Fruit fly (Drosophila melanogaster) whole organism, embryonic: Measurements from ENCODE around the gene Agpat3.
A peak's percentile ranks its signal among the peaks of the same experiment; 100 is the strongest.

Experiments used
- Awh ChIP-seq: fragments of 200-800 bp; sonication (Bioruptor generic); IDR thresholded peaks from 2 replicates; pipeline ENCODE4, ENCODE4 v1.3.6; 2022; ENCODE audit warnings: missing biosample characterization, missing genetic modification characterization
- Blimp-1 ChIP-seq: fragments of 200-800 bp; sonication (Bioruptor generic); optimal IDR thresholded peaks from 3 replicates; lab custom pipeline; 2018; ENCODE audit warnings: missing biosample characterization, missing genetic modification characterization, mild to moderate bottlenecking, moderate library complexity, missing genetic modification reagents
- CG10321 ChIP-seq: fragments of 200-800 bp; sonication (Bioruptor generic); IDR thresholded peaks from 2 replicates; pipeline ENCODE4 v1.3.6; 2022; ENCODE audit warnings: missing biosample characterization, missing genetic modification characterization
- CG10543 ChIP-seq: fragments of 200-800 bp; sonication (Bioruptor generic); optimal IDR thresholded peaks from 3 replicates; lab custom pipeline; 2017; ENCODE audit warnings: missing biosample characterization, mild to moderate bottlenecking, missing genetic modification characterization, moderate library complexity
- CG13624 ChIP-seq: fragments of 200-800 bp; sonication (Bioruptor generic); optimal IDR thresholded peaks from 2 replicates; lab custom pipeline; 2016; ENCODE audit warnings: missing biosample characterization, missing genetic modification characterization
- CG14050 ChIP-seq: fragments of 200-800 bp; sonication (Bioruptor generic); IDR thresholded peaks from 3 replicates; pipeline ENCODE4 v1.3.6; 2022; ENCODE audit warnings: missing biosample characterization, missing genetic modification characterization
- CG1832 ChIP-seq: fragments of 200-800 bp; sonication (Bioruptor generic); optimal IDR thresholded peaks from 2 replicates; lab custom pipeline; 2017; ENCODE audit warnings: missing biosample characterization, mild to moderate bottlenecking, missing genetic modification characterization, inconsistent platforms
- CG18599 ChIP-seq: fragments of 200-800 bp; sonication (Bioruptor generic); optimal IDR thresholded peaks from 3 replicates; lab custom pipeline; 2017; ENCODE audit warnings: missing biosample characterization, missing genetic modification characterization, mild to moderate bottlenecking, moderate library complexity, missing genetic modification reagents
- CG18619 ChIP-seq: fragments of 200-800 bp; sonication (Bioruptor generic); optimal IDR thresholded peaks from 3 replicates; lab custom pipeline; 2017; ENCODE audit warnings: missing biosample characterization, mild to moderate bottlenecking, missing genetic modification characterization
- CG2712 ChIP-seq: fragments of 200-800 bp; optimal IDR thresholded peaks from 3 replicates; lab custom pipeline; 2019; ENCODE audit warnings: missing biosample characterization, mild to moderate bottlenecking, missing genetic modification characterization, moderate library complexity
- CG31365 ChIP-seq: fragments of 200-800 bp; sonication (Bioruptor generic); optimal IDR thresholded peaks from 2 replicates; lab custom pipeline; 2018; ENCODE audit warnings: missing biosample characterization, mild to moderate bottlenecking, missing genetic modification characterization
- CG31388 ChIP-seq: fragments of 200-800 bp; sonication (Bioruptor generic); optimal IDR thresholded peaks from 2 replicates; lab custom pipeline; 2016; ENCODE audit warnings: missing biosample characterization, missing genetic modification characterization
- CG31441 ChIP-seq: fragments of 200-800 bp; sonication (Bioruptor generic); IDR thresholded peaks from 2 replicates; pipeline ENCODE4 v1.3.6; 2022; ENCODE audit warnings: missing biosample characterization, missing genetic modification characterization
- CG34422 ChIP-seq: fragments of 200-800 bp; sonication (Bioruptor generic); IDR thresholded peaks from 3 replicates; pipeline ENCODE4 v1.3.6; 2022; ENCODE audit warnings: missing biosample characterization, missing genetic modification characterization
- CG5180 ChIP-seq: fragments of 200-800 bp; sonication (Bioruptor generic); optimal IDR thresholded peaks from 3 replicates; lab custom pipeline; 2017; ENCODE audit warnings: missing biosample characterization, missing genetic modification characterization, mild to moderate bottlenecking, moderate library complexity, missing genetic modification reagents
- CG6175 ChIP-seq: fragments of 200-800 bp; sonication (Bioruptor generic); IDR thresholded peaks from 3 replicates; pipeline ENCODE4 v1.3.6; 2022; ENCODE audit warnings: missing biosample characterization, missing genetic modification characterization
- CG6254 ChIP-seq: fragments of 200-800 bp; sonication (Bioruptor generic); optimal IDR thresholded peaks from 3 replicates; lab custom pipeline; 2017; ENCODE audit warnings: mild to moderate bottlenecking, missing biosample characterization, missing genetic modification reagents, missing genetic modification characterization
- CG7839 ChIP-seq: fragments of 200-800 bp; sonication (Bioruptor generic); optimal IDR thresholded peaks from 3 replicates; lab custom pipeline; 2018; ENCODE audit warnings: missing biosample characterization, mild to moderate bottlenecking, missing genetic modification characterization, moderate library complexity
- CG8290 ChIP-seq, 3 experiments: fragments of 200-800 bp; sonication (Bioruptor generic); optimal IDR thresholded peaks; 2 replicates each; lab custom pipeline; 2016 to 2019; ENCODE audit warnings: missing biosample characterization in 3 of 3, missing genetic modification characterization in 3 of 3, mild to moderate bottlenecking in 2 of 3, moderate library complexity in 1 of 3
- CG8388 ChIP-seq: fragments of 200-800 bp; sonication (Bioruptor generic); optimal IDR thresholded peaks from 2 replicates; lab custom pipeline; 2019; ENCODE audit warnings: missing biosample characterization, mild to moderate bottlenecking, missing genetic modification characterization, moderate library complexity
- CG9727 ChIP-seq: fragments of 200-800 bp; sonication (Bioruptor generic); optimal IDR thresholded peaks from 3 replicates; lab custom pipeline; 2017; ENCODE audit warnings: missing biosample characterization, mild to moderate bottlenecking, missing genetic modification characterization
- CoRest ChIP-seq: fragments of 200-800 bp; sonication (Bioruptor generic); optimal IDR thresholded peaks from 3 replicates; lab custom pipeline; 2018; ENCODE audit warnings: missing biosample characterization, mild to moderate bottlenecking, missing genetic modification characterization, moderate library complexity
- Deaf1 ChIP-seq: fragments of 200-800 bp; optimal IDR thresholded peaks from 3 replicates; lab custom pipeline; 2019; ENCODE audit warnings: missing biosample characterization, mild to moderate bottlenecking, missing genetic modification characterization, moderate library complexity
- Dfd ChIP-seq, 2 experiments: fragments of >200 bp; optimal IDR thresholded peaks; 2 replicates each; lab custom pipeline; 2017; ENCODE audit warnings: missing biosample characterization in 2 of 2, missing genetic modification characterization in 2 of 2
- Fer1 ChIP-seq: fragments of 200-800 bp; sonication (Bioruptor generic); optimal IDR thresholded peaks from 2 replicates; lab custom pipeline; 2017; ENCODE audit warnings: missing biosample characterization, mild to moderate bottlenecking, missing genetic modification characterization
- H2.0 ChIP-seq: fragments of 200-800 bp; sonication (Bioruptor generic); IDR thresholded peaks from 2 replicates; pipeline ENCODE4 v1.3.6; 2022; ENCODE audit warnings: missing biosample characterization, missing genetic modification characterization
- HLH4C ChIP-seq: fragments of 200-800 bp; sonication (Bioruptor generic); IDR thresholded peaks from 3 replicates; pipeline ENCODE4 v1.3.6; 2022; ENCODE audit warnings: missing biosample characterization, missing genetic modification characterization; ENCODE audit not compliant: partially characterized antibody
- Med ChIP-seq: fragments of 200-800 bp; sonication (Bioruptor generic); peaks from one replicate; lab custom pipeline; 2016; ENCODE audit warnings: missing biosample characterization, missing genetic modification characterization, mild to moderate bottlenecking, inconsistent platforms, moderate library complexity
- NFAT ChIP-seq: fragments of 200-800 bp; sonication (Bioruptor generic); IDR thresholded peaks from 2 replicates; pipeline ENCODE4 v1.3.6; 2022; ENCODE audit warnings: missing biosample characterization, missing genetic modification characterization
- Rfx ChIP-seq: fragments of 200-800 bp; sonication (Bioruptor generic); IDR thresholded peaks from 2 replicates; pipeline ENCODE4 v1.3.6; 2022; ENCODE audit warnings: missing biosample characterization, missing genetic modification characterization
- aop ChIP-seq: fragments of 200-800 bp; sonication (Bioruptor generic); IDR thresholded peaks from 2 replicates; pipeline ENCODE4 v1.3.6; 2022; ENCODE audit warnings: missing biosample characterization, missing genetic modification characterization
- bbx ChIP-seq: fragments of 200-800 bp; sonication (Bioruptor generic); IDR thresholded peaks from 2 replicates; pipeline ENCODE4 v1.3.6; 2022; ENCODE audit warnings: missing biosample characterization, missing genetic modification characterization; ENCODE audit not compliant: partially characterized antibody
- bigmax ChIP-seq: fragments of 200-800 bp; sonication (Bioruptor generic); optimal IDR thresholded peaks from 2 replicates; lab custom pipeline; 2018; ENCODE audit warnings: missing biosample characterization, mild to moderate bottlenecking, missing genetic modification characterization
- chn ChIP-seq: fragments of 200-800 bp; sonication (Bioruptor generic); optimal IDR thresholded peaks from 2 replicates; lab custom pipeline; 2016; ENCODE audit warnings: missing biosample characterization, missing genetic modification characterization
- ci ChIP-seq: fragments of 200-800 bp; sonication (Bioruptor generic); IDR thresholded peaks from 3 replicates; pipeline ENCODE4 v1.3.6; 2022; ENCODE audit warnings: missing biosample characterization, missing genetic modification characterization
- esg ChIP-seq: fragments of 200-800 bp; sonication (Bioruptor generic); conservative IDR thresholded peaks from 2 replicates; pipeline ENCODE4 v1.3.6; 2022; ENCODE audit warnings: missing biosample characterization, missing genetic modification characterization
- gfzf ChIP-seq: fragments of 200-800 bp; sonication (Bioruptor generic); optimal IDR thresholded peaks from 2 replicates; lab custom pipeline; 2016; ENCODE audit warnings: missing biosample characterization, mild to moderate bottlenecking, missing genetic modification characterization, moderate library complexity
- hkb ChIP-seq, 2 experiments: fragments of 200-800 bp in 1 of 2; fragments of >200 bp in 1 of 2; sonication (Bioruptor generic) in 1 of 2; IDR thresholded peaks in 1 of 2; optimal IDR thresholded peaks in 1 of 2; 2 replicates each; pipeline versions ENCODE4 v1.3.6 to Lab custom; 2017 to 2022; ENCODE audit warnings: missing biosample characterization in 1 of 2, missing genetic modification characterization in 1 of 2
- kay ChIP-seq: fragments of 200-800 bp; sonication (Bioruptor generic); optimal IDR thresholded peaks from 2 replicates; lab custom pipeline; 2016; ENCODE audit warnings: missing biosample characterization, missing genetic modification characterization
- lab ChIP-seq: fragments of 200-800 bp; sonication (Bioruptor generic); optimal IDR thresholded peaks from 3 replicates; lab custom pipeline; 2017; ENCODE audit warnings: missing biosample characterization, missing genetic modification characterization, mild to moderate bottlenecking, moderate library complexity, missing genetic modification reagents
- nau ChIP-seq: fragments of 200-800 bp; sonication (Bioruptor generic); optimal IDR thresholded peaks from 3 replicates; lab custom pipeline; 2017; ENCODE audit warnings: missing biosample characterization, mild to moderate bottlenecking, missing genetic modification characterization, missing genetic modification reagents
- peb ChIP-seq: fragments of 200-800 bp; sonication (Bioruptor generic); IDR thresholded peaks from 2 replicates; pipeline ENCODE4 v1.3.6; 2022; ENCODE audit warnings: missing biosample characterization, missing genetic modification characterization
- row ChIP-seq: fragments of 200-800 bp; sonication (Bioruptor generic); IDR thresholded peaks from 3 replicates; pipeline ENCODE4 v1.3.6; 2022; ENCODE audit warnings: missing biosample characterization, missing genetic modification characterization
- salm ChIP-seq: fragments of 200-800 bp; sonication (Bioruptor generic); optimal IDR thresholded peaks from 2 replicates; lab custom pipeline; 2018; ENCODE audit warnings: missing biosample characterization, mild to moderate bottlenecking, missing genetic modification characterization
- sob ChIP-seq: fragments of 200-800 bp; sonication (Bioruptor generic); IDR thresholded peaks from 2 replicates; pipeline ENCODE4 v1.3.6; 2022; ENCODE audit warnings: missing biosample characterization, missing genetic modification characterization
- sug ChIP-seq: fragments of 200-800 bp; optimal IDR thresholded peaks from 2 replicates; lab custom pipeline; 2019; ENCODE audit warnings: missing biosample characterization, mild to moderate bottlenecking, missing genetic modification characterization, moderate library complexity
- tup ChIP-seq: fragments of 200-800 bp; sonication (Bioruptor generic); optimal IDR thresholded peaks from 2 replicates; lab custom pipeline; 2016; ENCODE audit warnings: missing biosample characterization, mild to moderate bottlenecking, missing genetic modification characterization, moderate library complexity
- wor ChIP-seq: fragments of 200-800 bp; sonication (Bioruptor generic); IDR thresholded peaks from 2 replicates; pipeline ENCODE4 v1.3.6; 2022; ENCODE audit warnings: missing biosample characterization, missing genetic modification characterization
- zen ChIP-seq: fragments of 200-800 bp; sonication (Bioruptor generic); optimal IDR thresholded peaks from 3 replicates; lab custom pipeline; 2018; ENCODE audit warnings: missing biosample characterization, mild to moderate bottlenecking, missing genetic modification characterization, moderate library complexity

The Agpat3 gene

DNA sequence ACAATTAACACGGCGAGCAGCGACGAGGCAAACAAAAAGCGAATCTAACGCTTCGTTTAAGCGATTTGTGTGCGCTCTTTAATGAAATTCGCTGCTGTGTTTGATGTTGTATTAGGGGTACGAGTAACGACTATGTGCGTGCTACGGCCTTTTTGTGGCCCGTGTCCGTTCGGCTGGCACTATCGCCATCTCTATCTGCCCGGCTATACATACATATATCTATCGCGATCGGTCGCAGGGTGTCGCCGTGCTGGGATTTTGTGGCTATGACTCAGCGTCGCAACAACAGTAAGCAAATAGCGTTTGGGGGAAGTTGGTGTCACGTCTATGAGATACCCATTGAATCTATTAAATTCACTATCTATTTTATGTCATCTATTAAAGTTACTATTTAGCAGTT is 7.9 kb upstream of the Agpat3 start:
- TF ChIP-seq Deaf1 (tag; lab: Kevin White, UChicago): peak; percentile 66
- TF ChIP-seq ci: peak; percentile 11; the same call in 1 of the 3 replicates
- peak; percentile 11 for TF ChIP-seq zen
- peak; percentile 43; the same call in 2 of the 3 replicates for TF ChIP-seq row
- no peak for TF ChIP-seq gfzf
- TF ChIP-seq peb (GFP tag; lab: Robert Waterston, UW): no peak
- peak; percentile 22 for TF ChIP-seq lab (GFP tag; lab: Kevin White, UChicago)
- TF ChIP-seq CG5180 (GFP tag; lab: Kevin White, UChicago): peak; percentile 54
- TF ChIP-seq CG1832: peak; percentile 24
- TF ChIP-seq CG10321 (GFP tag; lab: Robert Waterston, UW): peak; percentile 64; the same call in 1 of the 2 replicates
- TF ChIP-seq NFAT: 0 out of 2 replicates have a peak, but pooled peaks have one; percentile 4
- TF ChIP-seq hkb (optimal IDR thresholded peaks at IDR 0.05; lab: Kevin White, UChicago): no peak
- TF ChIP-seq hkb (GFP tag; IDR thresholded peaks at IDR 0.05; lab: Robert Waterston, UW): 0 out of 2 replicates have a peak, but pooled peaks have one; percentile 8
- TF ChIP-seq Awh (GFP tag; lab: Robert Waterston, UW): no peak
- peak; percentile 41 for TF ChIP-seq Med (GFP tag; lab: Kevin White, UChicago)
- TF ChIP-seq CG8290 (GFP tag; optimal IDR thresholded peaks at IDR 0.05; lab: Kevin White, UChicago): no peak
- peak in 1 of 2 experiments; percentile 21 for TF ChIP-seq CG8290 (tag; optimal IDR thresholded peaks at IDR 0.05; lab: Kevin White, UChicago)
- no peak for TF ChIP-seq CG18619 (GFP tag; lab: Kevin White, UChicago)
- TF ChIP-seq chn (GFP tag; lab: Kevin White, UChicago): no peak
- peak; percentile 81; the same call in 2 of the 3 replicates for TF ChIP-seq CG6175 (GFP tag; lab: Robert Waterston, UW)
- TF ChIP-seq sug (tag; lab: Kevin White, UChicago): peak; percentile 5

DNA sequence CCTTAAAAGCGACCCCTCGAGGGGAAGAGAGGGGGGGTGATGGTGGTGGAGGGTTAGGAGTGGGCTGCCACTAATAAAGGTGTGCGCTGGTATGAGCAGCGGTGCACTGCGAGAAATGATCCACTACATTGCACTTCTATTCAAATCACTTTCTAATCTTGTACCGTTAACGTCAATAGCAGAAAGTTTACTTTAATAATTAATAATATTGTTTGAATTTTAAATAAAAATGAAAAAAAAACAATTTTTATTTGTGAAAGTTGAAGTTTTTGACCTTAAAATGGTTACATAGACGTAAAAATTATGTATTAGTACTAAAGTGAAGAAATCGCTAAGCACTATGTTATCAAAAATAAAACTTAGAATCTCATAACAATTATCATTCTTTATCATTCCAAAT is 7.1 kb upstream of the Agpat3 start:
- TF ChIP-seq HLH4C (no peak), salm (tag; lab: Kevin White, UChicago) (no peak), CG5180 (GFP tag; lab: Kevin White, UChicago) (no peak), CG8388 (GFP tag; lab: Kevin White, UChicago) (no peak), CG7839 (peak; percentile 40), bigmax (GFP tag; lab: Kevin White, UChicago) (no peak), CG9727 (GFP tag; lab: Kevin White, UChicago) (peak; percentile 30), Fer1 (GFP tag; lab: Kevin White, UChicago) (no peak), CG18599 (GFP tag; lab: Kevin White, UChicago) (no peak), CG14050 (GFP tag; lab: Robert Waterston, UW) (no peak), sob (GFP tag; lab: Robert Waterston, UW) (no peak), tup (GFP tag; lab: Kevin White, UChicago) (no peak), CG31441 (peak; percentile 43; the same call in 1 of the 2 replicates), CG2712 (peak; percentile 27), nau (GFP tag; lab: Kevin White, UChicago) (no peak), CoRest (tag; lab: Kevin White, UChicago) (peak; percentile 16), CG31365 (tag; lab: Kevin White, UChicago) (no peak), kay (no peak), CG13624 (GFP tag; lab: Kevin White, UChicago) (no peak), Rfx (GFP tag; lab: Robert Waterston, UW) (no peak), CG6254 (GFP tag; lab: Kevin White, UChicago) (no peak), Dfd (GFP tag; optimal IDR thresholded peaks at IDR 0.05; lab: Kevin White, UChicago) (no peak), H2.0 (no peak), esg (GFP tag; lab: Robert Waterston, UW) (no peak), zen (no peak), bbx (GFP tag; lab: Robert Waterston, UW) (no peak), Blimp-1 (GFP tag; lab: Kevin White, UChicago) (peak; percentile 5), CG10543 (GFP tag; lab: Kevin White, UChicago) (no peak), CG34422 (no peak), wor (no peak), Deaf1 (tag; lab: Kevin White, UChicago) (no peak), CG31388 (GFP tag; lab: Kevin White, UChicago) (no peak), aop (no peak)
